Worm (Caenorhabditis elegans): ENCODE data around the gene spe-26.

spe-26 gene

DNA sequence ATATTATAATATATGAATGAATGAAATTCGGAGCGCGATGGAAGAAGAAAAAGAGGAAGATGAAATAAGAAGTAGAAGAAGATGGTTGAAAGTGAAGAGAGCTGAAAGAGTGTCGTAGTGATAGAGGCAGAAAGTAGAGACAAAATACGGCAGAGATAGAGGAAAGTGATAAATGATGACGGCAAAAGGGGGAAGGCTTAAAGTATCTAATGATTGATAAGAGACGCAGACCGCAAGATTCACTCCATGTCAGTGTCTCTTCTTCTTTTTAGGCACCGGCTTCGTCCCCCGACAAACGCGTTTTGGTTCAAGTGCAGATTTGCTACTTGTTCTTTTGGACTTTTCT is 49.4 kb downstream of the spe-26 start (continued):
- TF ChIP-seq mel-28 (tag; optimal IDR thresholded peaks at IDR 0.05; ENCODE audit: borderline replicate concordance) (no peak), rec-8 (tag; optimal IDR thresholded peaks at IDR 0.05) (no peak), Y79H2A.3 (GFP tag; conservative IDR thresholded peaks at IDR 0.05) (no peak), nhr-80 (tag; optimal IDR thresholded peaks at IDR 0.05) (peak; percentile 92), F55B11.4 (tag; optimal IDR thresholded peaks at IDR 0.05; ENCODE audit: borderline replicate concordance, insufficient read depth) (no peak), cebp-1 (GFP tag; IDR thresholded peaks at IDR 0.05) (no peak), cebp-1 (tag; optimal IDR thresholded peaks at IDR 0.05) (peak; percentile 68), efl-1 (GFP tag; optimal IDR thresholded peaks at IDR 0.05) (no peak), sdz-38 (tag; optimal IDR thresholded peaks at IDR 0.05) (no peak), dpl-1 (GFP tag; optimal IDR thresholded peaks at IDR 0.05) (no peak), mxl-1 (tag; optimal IDR thresholded peaks at IDR 0.05) (no peak), nfya-1 (tag; optimal IDR thresholded peaks at IDR 0.05; ENCODE audit: borderline replicate concordance, insufficient read depth) (no peak), hsf-1 (GFP tag; IDR thresholded peaks at IDR 0.05) (no peak), Y67H2A.10 (GFP tag; conservative IDR thresholded peaks at IDR 0.05) (no peak), nhr-179 (tag; optimal IDR thresholded peaks at IDR 0.05) (no peak), let-526 (GFP tag; IDR thresholded peaks at IDR 0.05) (no peak), ztf-25 (GFP tag; IDR thresholded peaks at IDR 0.05) (no peak), let-607 (tag; optimal IDR thresholded peaks at IDR 0.05) (peak in 1 of 2 experiments; percentile 45)

DNA sequence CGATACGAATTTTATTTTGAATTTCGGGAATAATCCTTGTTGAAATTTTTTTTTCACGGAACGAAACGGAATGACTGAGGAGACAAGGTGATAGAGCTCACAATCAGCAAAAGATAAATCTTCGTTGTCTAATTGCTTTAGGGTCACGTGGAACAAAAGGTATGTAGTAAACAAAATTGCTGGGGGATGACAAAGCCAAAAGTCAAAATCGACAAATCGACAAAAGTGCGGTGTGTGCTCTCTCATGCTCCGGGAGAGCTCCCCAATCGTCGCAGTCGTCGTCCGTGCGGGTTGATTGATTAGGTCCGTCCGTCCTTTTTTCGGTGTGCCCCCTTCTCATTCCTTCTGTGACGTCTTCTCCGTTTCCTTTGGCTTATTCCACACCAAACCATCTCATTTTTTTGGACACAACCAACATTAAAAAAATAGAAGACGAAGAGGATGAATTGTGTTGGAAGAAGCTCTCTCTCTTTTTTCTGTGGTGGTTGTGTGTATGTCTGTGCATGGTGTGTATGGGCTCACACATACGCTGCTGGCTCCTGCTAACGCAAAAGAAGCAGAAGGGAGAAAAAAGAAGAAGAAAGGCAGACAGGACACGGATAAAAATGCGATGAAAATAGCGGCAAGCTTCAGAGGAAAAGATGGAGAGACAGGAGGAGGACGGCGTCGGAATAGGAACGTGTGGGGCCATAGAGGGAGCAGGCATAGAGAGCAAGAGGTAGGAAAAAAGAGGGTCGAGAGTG is 49.9 kb downstream of the spe-26 start:
- TF ChIP-seq Y53G8AR.9 (GFP tag; conservative IDR thresholded peaks at IDR 0.05) = no peak
- peak; percentile 14 for TF ChIP-seq ztf-18 (tag; optimal IDR thresholded peaks at IDR 0.05)
- TF ChIP-seq tbp1 (GFP tag; optimal IDR thresholded peaks at IDR 0.05) = no peak
- TF ChIP-seq let-526 (GFP tag; IDR thresholded peaks at IDR 0.05) = no peak
- TF ChIP-seq attf-3 (GFP tag; conservative IDR thresholded peaks at IDR 0.05) = no peak
- no peak for TF ChIP-seq Y56A3A.18 (GFP tag; IDR thresholded peaks at IDR 0.05)
- TF ChIP-seq snpc-4 (GFP tag; optimal IDR thresholded peaks at IDR 0.05) = no peak
- TF ChIP-seq snpc-4 (tag; optimal IDR thresholded peaks at IDR 0.05) = peak in 2 of 4 experiments; percentile 7 to 18
- TF ChIP-seq mcd-1 (GFP tag; IDR thresholded peaks at IDR 0.05) = no peak
- TF ChIP-seq lin-35 (GFP tag; optimal IDR thresholded peaks at IDR 0.05) = peak in 1 of 3 experiments; percentile 43
- TF ChIP-seq lir-1 (GFP tag; conservative IDR thresholded peaks at IDR 0.05) = no peak
- TF ChIP-seq nfyb-1 (GFP tag; IDR thresholded peaks at IDR 0.05) = no peak
- TF ChIP-seq rec-8 (tag; optimal IDR thresholded peaks at IDR 0.05) = no peak
- no peak for TF ChIP-seq sptf-2 (GFP tag; optimal IDR thresholded peaks at IDR 0.05)
- TF ChIP-seq rpc-1 (optimal IDR thresholded peaks at IDR 0.05) = no peak
- TF ChIP-seq rpc-1 (tag; optimal IDR thresholded peaks at IDR 0.05) = no peak
- TF ChIP-seq K12H6.12 (tag; optimal IDR thresholded peaks at IDR 0.05) = peak; percentile 36
- TF ChIP-seq nhr-27 (tag; optimal IDR thresholded peaks at IDR 0.05) = no peak
- no peak for TF ChIP-seq pbrm-1 (GFP tag; IDR thresholded peaks at IDR 0.05)
- peak; percentile 76 for TF ChIP-seq zfh-2 (GFP tag; conservative IDR thresholded peaks at IDR 0.05)
- no peak for TF ChIP-seq zim-3 (tag; optimal IDR thresholded peaks at IDR 0.05)
- TF ChIP-seq ama-1 (optimal IDR thresholded peaks at IDR 0.05) = no peak
- no peak for TF ChIP-seq ama-1 (GFP tag; optimal IDR thresholded peaks at IDR 0.05)
- TF ChIP-seq Y95B8A.8 (GFP tag; IDR thresholded peaks at IDR 0.05) = no peak
- no peak for TF ChIP-seq F22D6.2 (tag; optimal IDR thresholded peaks at IDR 0.05)
- no peak for TF ChIP-seq ztf-25 (GFP tag; IDR thresholded peaks at IDR 0.05)
- peak; percentile 19 for TF ChIP-seq F23B12.7 (tag; optimal IDR thresholded peaks at IDR 0.05; ENCODE audit: insufficient read depth)
- TF ChIP-seq C06A6.2 (GFP tag; conservative IDR thresholded peaks at IDR 0.05) = no peak
- TF ChIP-seq B0035.1 (tag; optimal IDR thresholded peaks at IDR 0.05) = peak; percentile 20
- 0 out of 2 replicates have a peak, but pooled peaks have one; percentile 48 for TF ChIP-seq egrh-3 (GFP tag; IDR thresholded peaks at IDR 0.05)
- TF ChIP-seq die-1 (tag; optimal IDR thresholded peaks at IDR 0.05) = peak; percentile 3
- no peak for TF ChIP-seq lsy-27 (tag; optimal IDR thresholded peaks at IDR 0.05; ENCODE audit: borderline replicate concordance, insufficient read depth)
